Fruit fly (Drosophila melanogaster): ENCODE results near the gene Bet5.
A peak's percentile ranks its signal among the peaks of the same experiment; 100 is the strongest.

Bet5 gene

dm6 chr3R:30177494-30177893 lies 2.5 kb upstream of the Bet5 start, which contains the start of the genes CG1983 and CG15530:
Gene CG1983, minus strand, starts transcription at chr3R:30177700.
Gene CG15530, plus strand, starts transcription at chr3R:30177877.
- TF ChIP-seq Eip93F (GFP tag; optimal IDR thresholded peaks at IDR 0.05) (no peak), CG6808 (GFP tag; optimal IDR thresholded peaks at IDR 0.05) (peak; percentile 74), fkh (GFP tag; optimal IDR thresholded peaks at IDR 0.05) (no peak), Ets96B (tag; optimal IDR thresholded peaks at IDR 0.05) (no peak)

DNA sequence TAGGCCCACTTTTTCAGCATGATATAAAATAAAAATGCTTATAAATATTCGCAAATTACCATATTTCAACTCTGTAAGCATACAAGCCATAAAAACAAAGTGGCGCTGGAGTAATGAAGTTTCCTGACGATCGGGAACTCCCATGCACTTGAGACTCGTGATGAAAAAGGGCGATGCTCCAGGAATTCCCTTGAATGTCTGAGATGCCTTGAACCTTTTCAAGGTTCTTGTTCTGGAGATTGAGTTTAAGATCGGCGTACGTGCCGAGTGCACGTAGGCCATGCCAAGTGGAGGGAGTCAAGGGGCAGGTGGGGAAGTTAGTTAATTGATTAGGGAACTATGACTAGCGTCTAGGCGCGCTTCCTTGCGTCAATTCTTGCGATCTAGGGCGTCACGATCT lies 3.8 kb downstream of the Bet5 start:
- TF ChIP-seq Sox102F (GFP tag; optimal IDR thresholded peaks at IDR 0.05) (no peak), Eip78C (GFP tag) (peak; percentile 13)

DNA sequence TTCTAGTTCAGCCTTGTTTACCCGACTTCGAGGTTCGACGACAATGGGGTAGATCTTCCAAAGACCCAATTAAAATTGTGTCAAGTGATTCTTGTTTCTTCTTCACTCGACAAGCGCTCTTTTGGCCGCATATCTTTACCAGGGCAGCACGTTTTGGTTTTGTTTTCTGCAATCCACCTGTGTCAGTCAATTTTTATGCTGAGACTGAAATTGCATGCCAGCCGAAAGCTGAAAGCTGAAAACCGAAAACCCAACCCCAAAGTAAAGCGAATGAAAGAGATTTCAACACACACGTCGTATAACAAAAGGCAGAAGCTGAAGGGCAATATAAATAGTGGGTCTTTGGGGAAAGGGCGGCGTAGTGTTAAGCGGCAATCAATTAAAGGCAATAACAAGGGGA lies 9.4 kb downstream of the Bet5 start:
- no peak for TF ChIP-seq CG6792 (GFP tag; optimal IDR thresholded peaks at IDR 0.05)
- no peak for TF ChIP-seq CG3919 (GFP tag; optimal IDR thresholded peaks at IDR 0.05)
- TF ChIP-seq CG7368 (GFP tag; optimal IDR thresholded peaks at IDR 0.05), result no peak
- TF ChIP-seq CG11762 (GFP tag; optimal IDR thresholded peaks at IDR 0.05; ENCODE audit: insufficient read depth), result no peak
- no peak for TF ChIP-seq CG31627 (GFP tag; optimal IDR thresholded peaks at IDR 0.05)
- no peak for TF ChIP-seq Smox (GFP tag; optimal IDR thresholded peaks at IDR 0.05)
- TF ChIP-seq topi (GFP tag; optimal IDR thresholded peaks at IDR 0.05), result no peak
- no peak for TF ChIP-seq CG34406 (GFP tag; optimal IDR thresholded peaks at IDR 0.05)
- no peak for TF ChIP-seq CG15336 (GFP tag; IDR thresholded peaks at IDR 0.05)
- TF ChIP-seq Ets96B (tag; optimal IDR thresholded peaks at IDR 0.05), result no peak
- TF ChIP-seq CG6808 (GFP tag; optimal IDR thresholded peaks at IDR 0.05), result no peak

DNA sequence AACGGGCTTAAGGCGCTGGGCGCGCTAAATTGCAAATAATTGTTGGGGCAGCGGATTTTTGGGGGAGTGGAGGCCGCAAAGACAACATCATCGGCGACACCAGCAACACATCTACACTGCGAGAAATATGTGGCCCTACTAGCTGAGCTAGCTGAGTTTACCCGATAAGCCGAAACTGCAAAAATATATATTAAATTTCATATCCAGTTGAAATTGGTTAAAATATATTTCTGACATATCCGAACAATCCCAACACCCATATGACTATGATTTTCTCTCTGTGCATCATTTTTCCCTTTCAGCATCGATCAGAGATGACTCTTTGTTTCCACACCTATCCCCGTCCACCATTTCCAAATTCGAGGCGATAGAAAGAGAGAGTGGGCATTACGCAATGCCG lies 9.8 kb downstream of the Bet5 start:
- TF ChIP-seq achi (GFP tag; optimal IDR thresholded peaks at IDR 0.05) (peak; percentile 64), CG3919 (GFP tag; optimal IDR thresholded peaks at IDR 0.05) (peak; percentile 76), eg (GFP tag; IDR thresholded peaks at IDR 0.05) (peak; percentile 73; the same call in 2 of the 3 replicates), Eip93F (GFP tag; optimal IDR thresholded peaks at IDR 0.05) (peak; percentile 19), CG10669 (GFP tag; optimal IDR thresholded peaks at IDR 0.05) (peak; percentile 61), pdm3 (GFP tag; optimal IDR thresholded peaks at IDR 0.05) (peak; percentile 71), CG8119 (GFP tag; IDR thresholded peaks at IDR 0.05) (peak; percentile 44; the same call in 2 of the 3 replicates), svp (GFP tag) (peak; percentile 84), Blimp-1 (GFP tag; optimal IDR thresholded peaks at IDR 0.05) (peak; percentile 21), cyc (GFP tag; optimal IDR thresholded peaks at IDR 0.05) (peak; percentile 67), CG6276 (GFP tag; optimal IDR thresholded peaks at IDR 0.05) (no peak), Ets96B (tag; optimal IDR thresholded peaks at IDR 0.05) (peak; percentile 60), CG6792 (GFP tag; optimal IDR thresholded peaks at IDR 0.05) (peak; percentile 77), vri (GFP tag; optimal IDR thresholded peaks at IDR 0.05) (peak; percentile 58), net (GFP tag; optimal IDR thresholded peaks at IDR 0.05) (peak; percentile 23), Ets21C (GFP tag; optimal IDR thresholded peaks at IDR 0.05) (peak; percentile 57), CG6163 (GFP tag; IDR thresholded peaks at IDR 0.05) (peak; percentile 80), topi (GFP tag; optimal IDR thresholded peaks at IDR 0.05) (peak; percentile 69), CG32006 (GFP tag; optimal IDR thresholded peaks at IDR 0.05) (peak; percentile 45), CG31627 (GFP tag; optimal IDR thresholded peaks at IDR 0.05) (peak; percentile 76), Lpt (GFP tag; optimal IDR thresholded peaks at IDR 0.05) (no peak), CG1621 (tag; optimal IDR thresholded peaks at IDR 0.05) (peak; percentile 53), salr (GFP tag; optimal IDR thresholded peaks at IDR 0.05) (peak in 1 of 2 experiments; percentile 33), fd85E (GFP tag; optimal IDR thresholded peaks at IDR 0.05) (peak; percentile 8), Sox102F (GFP tag; optimal IDR thresholded peaks at IDR 0.05) (peak; percentile 52), Gug (GFP tag; IDR thresholded peaks at IDR 0.05) (0 out of 2 replicates have a peak, but pooled peaks have one; percentile 29), Sox14 (GFP tag; optimal IDR thresholded peaks at IDR 0.05) (peak; percentile 52), CG7368 (GFP tag; optimal IDR thresholded peaks at IDR 0.05) (peak; percentile 60), fd59A (GFP tag; optimal IDR thresholded peaks at IDR 0.05) (peak; percentile 39), CG11294 (GFP tag; IDR thresholded peaks at IDR 0.05) (0 out of 2 replicates have a peak, but pooled peaks have one; percentile 37), Eip78C (GFP tag) (peak; percentile 91), spab (GFP tag; optimal IDR thresholded peaks at IDR 0.05) (peak; percentile 49), Hr38 (GFP tag; optimal IDR thresholded peaks at IDR 0.05) (no peak), CG11902 (GFP tag; optimal IDR thresholded peaks at IDR 0.05) (peak; percentile 63), CG34406 (GFP tag; optimal IDR thresholded peaks at IDR 0.05) (peak; percentile 75), Eip75B (GFP tag; optimal IDR thresholded peaks at IDR 0.05) (peak; percentile 74), Sox15 (GFP tag; optimal IDR thresholded peaks at IDR 0.05) (peak; percentile 70), Hr4 (GFP tag; optimal IDR thresholded peaks at IDR 0.05) (peak; percentile 44), fkh (GFP tag; optimal IDR thresholded peaks at IDR 0.05) (no peak), CG16779 (tag; optimal IDR thresholded peaks at IDR 0.05) (no peak)
